Worm (Caenorhabditis elegans): ENCODE data around the gene C55A6.3.

ce11 chrV:11532964-11533363 is 19.6 kb upstream of the C55A6.3 start:
- TF ChIP-seq unc-62 (GFP tag; optimal IDR thresholded peaks at IDR 0.05) = no peak
- no peak for TF ChIP-seq nhr-11 (tag; optimal IDR thresholded peaks at IDR 0.05)
